Fruit fly (Drosophila melanogaster) whole organism, embryonic: Measurements from ENCODE around the gene CG17633.

ENCODE experiments used
- B-H1 ChIP-seq: fragments of 200-800 bp; sonication (Bioruptor generic); IDR thresholded peaks from 3 replicates; pipeline ENCODE4 v1.3.6; 2022; ENCODE audit warnings: missing biosample characterization, missing genetic modification characterization
- BtbVII ChIP-seq: fragments of 200-800 bp; sonication (Bioruptor generic); optimal IDR thresholded peaks from 3 replicates; lab custom pipeline; 2017; ENCODE audit warnings: missing biosample characterization, mild to moderate bottlenecking, missing genetic modification characterization
- CG10274 ChIP-seq: fragments of 200-800 bp; sonication (Bioruptor generic); optimal IDR thresholded peaks from 3 replicates; lab custom pipeline; 2017; ENCODE audit warnings: missing biosample characterization, mild to moderate bottlenecking, missing genetic modification characterization
- CG10565 ChIP-seq: fragments of 200-800 bp; sonication (Bioruptor generic); optimal IDR thresholded peaks from 3 replicates; lab custom pipeline; 2016; ENCODE audit warnings: missing biosample characterization, mild to moderate bottlenecking, missing genetic modification characterization
- CG10979 ChIP-seq: fragments of 200-800 bp; sonication (Bioruptor generic); optimal IDR thresholded peaks from 2 replicates; lab custom pipeline; 2018; ENCODE audit warnings: missing biosample characterization, mild to moderate bottlenecking, missing genetic modification characterization, moderate library complexity
- CG11696 ChIP-seq: fragments of 200-800 bp; sonication (Bioruptor generic); IDR thresholded peaks from 2 replicates; pipeline ENCODE4 v1.3.6; 2022; ENCODE audit warnings: missing biosample characterization, missing genetic modification characterization
- CG1233 ChIP-seq: fragments of 200-800 bp; sonication (Bioruptor generic); optimal IDR thresholded peaks from 4 replicates; lab custom pipeline; 2018; ENCODE audit warnings: missing biosample characterization, mild to moderate bottlenecking, missing genetic modification characterization
- CG14965 ChIP-seq: fragments of 200-800 bp; sonication (Bioruptor generic); optimal IDR thresholded peaks from 2 replicates; lab custom pipeline; 2016; ENCODE audit warnings: missing biosample characterization, missing genetic modification characterization, borderline replicate concordance
- CG1647 ChIP-seq: fragments of 200-800 bp; sonication (Bioruptor generic); optimal IDR thresholded peaks from 3 replicates; lab custom pipeline; 2016; ENCODE audit warnings: missing biosample characterization, missing genetic modification characterization
- CG16813 ChIP-seq: fragments of 200-800 bp; sonication (Bioruptor generic); IDR thresholded peaks from 3 replicates; pipeline ENCODE4 v1.3.6; 2022; ENCODE audit warnings: missing biosample characterization, missing genetic modification characterization; ENCODE audit not compliant: partially characterized antibody
- CG17186 ChIP-seq: fragments of 200-800 bp; sonication (Bioruptor generic); optimal IDR thresholded peaks from 3 replicates; lab custom pipeline; 2017; ENCODE audit warnings: missing biosample characterization, missing genetic modification reagents, missing genetic modification characterization
- CG17385 ChIP-seq: fragments of 200-800 bp; sonication (Bioruptor generic); optimal IDR thresholded peaks from 3 replicates; lab custom pipeline; 2018; ENCODE audit warnings: missing biosample characterization, mild to moderate bottlenecking, missing genetic modification characterization
- CG1792 ChIP-seq: fragments of 200-800 bp; sonication (Bioruptor generic); optimal IDR thresholded peaks from 2 replicates; lab custom pipeline; 2016; ENCODE audit warnings: missing biosample characterization, missing genetic modification characterization
- CG18476 ChIP-seq: fragments of 200-800 bp; sonication (Bioruptor generic); optimal IDR thresholded peaks from 2 replicates; lab custom pipeline; 2016; ENCODE audit warnings: missing biosample characterization, mild to moderate bottlenecking, missing genetic modification characterization
- CG2120 ChIP-seq: fragments of 200-800 bp; sonication (Bioruptor generic); optimal IDR thresholded peaks from 3 replicates; lab custom pipeline; 2016; ENCODE audit warnings: missing biosample characterization, missing genetic modification characterization
- CG2678 ChIP-seq: fragments of 200-800 bp; sonication (Bioruptor generic); optimal IDR thresholded peaks from 3 replicates; lab custom pipeline; 2019; ENCODE audit warnings: missing biosample characterization, mild to moderate bottlenecking, missing genetic modification characterization, moderate library complexity
- CG2889 ChIP-seq: fragments of 200-800 bp; sonication (Bioruptor generic); IDR thresholded peaks from 3 replicates; pipeline ENCODE4 v1.3.6; 2022; ENCODE audit warnings: missing biosample characterization, missing genetic modification characterization
- CG30020 ChIP-seq: fragments of 200-800 bp; optimal IDR thresholded peaks from 2 replicates; lab custom pipeline; 2019; ENCODE audit warnings: missing biosample characterization, mild to moderate bottlenecking, missing genetic modification characterization, moderate library complexity
- CG31388 ChIP-seq: fragments of 200-800 bp; sonication (Bioruptor generic); optimal IDR thresholded peaks from 2 replicates; lab custom pipeline; 2016; ENCODE audit warnings: missing biosample characterization, missing genetic modification characterization
- CG3163 ChIP-seq: fragments of 200-800 bp; sonication (Bioruptor generic); optimal IDR thresholded peaks from 3 replicates; lab custom pipeline; 2016; ENCODE audit warnings: missing biosample characterization, missing genetic modification characterization
- CG3407 ChIP-seq: fragments of 200-800 bp; sonication (Bioruptor generic); optimal IDR thresholded peaks from 2 replicates; lab custom pipeline; 2018; ENCODE audit warnings: missing biosample characterization, mild to moderate bottlenecking, missing genetic modification characterization
- CG3847 ChIP-seq: fragments of 200-800 bp; sonication (Bioruptor generic); IDR thresholded peaks from 2 replicates; pipeline ENCODE4 v1.3.6; 2022; ENCODE audit warnings: missing biosample characterization, missing genetic modification characterization
- CG4328 ChIP-seq: fragments of 200-800 bp; sonication (Bioruptor generic); optimal IDR thresholded peaks from 3 replicates; lab custom pipeline; 2017; ENCODE audit warnings: missing biosample characterization, missing genetic modification reagents, missing genetic modification characterization
- CG4404 ChIP-seq: fragments of 200-800 bp; sonication (Bioruptor generic); IDR thresholded peaks from 2 replicates; pipeline ENCODE4 v1.3.6; 2022; ENCODE audit warnings: missing biosample characterization, missing genetic modification characterization
- CG6654 ChIP-seq: fragments of 200-800 bp; sonication (Bioruptor generic); optimal IDR thresholded peaks from 2 replicates; lab custom pipeline; 2017; ENCODE audit warnings: missing biosample characterization, mild to moderate bottlenecking, missing genetic modification characterization
- CG6854 ChIP-seq: fragments of 200-800 bp; sonication (Bioruptor generic); optimal IDR thresholded peaks from 3 replicates; lab custom pipeline; 2017; ENCODE audit warnings: missing biosample characterization, mild to moderate bottlenecking, missing genetic modification characterization
- CG7745 ChIP-seq: fragments of 200-800 bp; sonication (Bioruptor generic); optimal IDR thresholded peaks from 2 replicates; lab custom pipeline; 2018; ENCODE audit warnings: missing biosample characterization, mild to moderate bottlenecking, missing genetic modification characterization, moderate library complexity
- CG9215 ChIP-seq: fragments of 200-800 bp; sonication (Bioruptor generic); IDR thresholded peaks from 2 replicates; pipeline ENCODE4 v1.3.6; 2022; ENCODE audit warnings: missing biosample characterization, missing genetic modification characterization
- Camta ChIP-seq: fragments of 200-800 bp; sonication (Bioruptor generic); optimal IDR thresholded peaks from 2 replicates; lab custom pipeline; 2016; ENCODE audit warnings: missing biosample characterization, missing genetic modification characterization
- CoRest ChIP-seq: fragments of 200-800 bp; sonication (Bioruptor generic); optimal IDR thresholded peaks from 3 replicates; lab custom pipeline; 2018; ENCODE audit warnings: missing biosample characterization, mild to moderate bottlenecking, missing genetic modification characterization, moderate library complexity
- Dad ChIP-seq: fragments of 200-800 bp; sonication (Bioruptor generic); optimal IDR thresholded peaks from 3 replicates; lab custom pipeline; 2016; ENCODE audit warnings: missing biosample characterization, missing genetic modification characterization
- E2f2 ChIP-seq: fragments of 200-800 bp; sonication (Bioruptor generic); IDR thresholded peaks from 2 replicates; pipeline ENCODE4 v1.3.6; 2022; ENCODE audit warnings: missing biosample characterization, missing genetic modification characterization
- HHEX ChIP-seq: fragments of 200-800 bp; sonication (Bioruptor generic); optimal IDR thresholded peaks from 3 replicates; lab custom pipeline; 2017; ENCODE audit warnings: missing biosample characterization, mild to moderate bottlenecking, missing genetic modification characterization, missing genetic modification reagents
- HLH3B ChIP-seq: fragments of 200-800 bp; sonication (Bioruptor generic); IDR thresholded peaks from 2 replicates; pipeline ENCODE4 v1.3.6; 2022; ENCODE audit warnings: missing biosample characterization, missing genetic modification characterization
- HLH4C ChIP-seq: fragments of 200-800 bp; sonication (Bioruptor generic); IDR thresholded peaks from 3 replicates; pipeline ENCODE4 v1.3.6; 2022; ENCODE audit warnings: missing biosample characterization, missing genetic modification characterization; ENCODE audit not compliant: partially characterized antibody
- Hand ChIP-seq: fragments of 200-800 bp; sonication (Bioruptor generic); optimal IDR thresholded peaks from 2 replicates; lab custom pipeline; 2017; ENCODE audit warnings: mild to moderate bottlenecking, missing biosample characterization, missing genetic modification reagents, missing genetic modification characterization
- Jarid2 ChIP-seq: fragments of 200-800 bp; sonication (Bioruptor generic); optimal IDR thresholded peaks from 3 replicates; lab custom pipeline; 2017; ENCODE audit warnings: mild to moderate bottlenecking, missing biosample characterization, missing genetic modification reagents, missing genetic modification characterization
- Ptx1 ChIP-seq: fragments of 200-800 bp; sonication (Bioruptor generic); IDR thresholded peaks from 2 replicates; pipeline ENCODE4 v1.3.6; 2022; ENCODE audit warnings: missing biosample characterization, missing genetic modification characterization
- Stat92E ChIP-seq, 3 experiments: fragments of >200 bp in 2 of 3; fragments of 200-800 bp in 1 of 3; sonication (Bioruptor generic) in 1 of 3; optimal IDR thresholded peaks; 2 replicates each; lab custom pipeline; 2017 to 2019; ENCODE audit warnings: missing biosample characterization in 3 of 3, missing genetic modification characterization in 3 of 3, mild to moderate bottlenecking in 1 of 3, moderate library complexity in 1 of 3
- ara ChIP-seq: fragments of 200-800 bp; sonication (Bioruptor generic); IDR thresholded peaks from 2 replicates; pipeline ENCODE4 v1.3.6; 2022; ENCODE audit warnings: missing biosample characterization, missing genetic modification characterization
- az2 ChIP-seq: fragments of 200-800 bp; sonication (Bioruptor generic); optimal IDR thresholded peaks from 3 replicates; lab custom pipeline; 2016; ENCODE audit warnings: missing biosample characterization, missing genetic modification characterization
- bigmax ChIP-seq: fragments of 200-800 bp; sonication (Bioruptor generic); optimal IDR thresholded peaks from 2 replicates; lab custom pipeline; 2018; ENCODE audit warnings: missing biosample characterization, mild to moderate bottlenecking, missing genetic modification characterization
- corto ChIP-seq: fragments of 200-800 bp; sonication (Bioruptor generic); optimal IDR thresholded peaks from 2 replicates; lab custom pipeline; 2016; ENCODE audit warnings: missing biosample characterization, mild to moderate bottlenecking, missing genetic modification characterization, moderate library complexity
- crc ChIP-seq: fragments of 200-800 bp; sonication (Bioruptor generic); optimal IDR thresholded peaks from 2 replicates; lab custom pipeline; 2016; ENCODE audit warnings: missing biosample characterization, missing genetic modification characterization
- esg ChIP-seq: fragments of 200-800 bp; sonication (Bioruptor generic); conservative IDR thresholded peaks from 2 replicates; pipeline ENCODE4 v1.3.6; 2022; ENCODE audit warnings: missing biosample characterization, missing genetic modification characterization
- her ChIP-seq: fragments of 200-800 bp; sonication (Bioruptor generic); optimal IDR thresholded peaks from 2 replicates; lab custom pipeline; 2016; ENCODE audit warnings: missing biosample characterization, missing genetic modification characterization
- mld ChIP-seq: fragments of 200-800 bp; sonication (Bioruptor generic); IDR thresholded peaks from 3 replicates; pipeline ENCODE4 v1.3.6; 2022; ENCODE audit warnings: missing biosample characterization, missing genetic modification characterization; ENCODE audit not compliant: partially characterized antibody
- nom ChIP-seq: fragments of 200-800 bp; sonication (Bioruptor generic); optimal IDR thresholded peaks from 2 replicates; lab custom pipeline; 2017; ENCODE audit warnings: missing biosample characterization, missing genetic modification characterization, mild to moderate bottlenecking, moderate library complexity, missing genetic modification reagents
- row ChIP-seq: fragments of 200-800 bp; sonication (Bioruptor generic); IDR thresholded peaks from 3 replicates; pipeline ENCODE4 v1.3.6; 2022; ENCODE audit warnings: missing biosample characterization, missing genetic modification characterization
- zf30C ChIP-seq: fragments of 200-800 bp; sonication (Bioruptor generic); optimal IDR thresholded peaks from 3 replicates; lab custom pipeline; 2018; ENCODE audit warnings: missing biosample characterization, mild to moderate bottlenecking, missing genetic modification characterization

CG17633 gene

DNA sequence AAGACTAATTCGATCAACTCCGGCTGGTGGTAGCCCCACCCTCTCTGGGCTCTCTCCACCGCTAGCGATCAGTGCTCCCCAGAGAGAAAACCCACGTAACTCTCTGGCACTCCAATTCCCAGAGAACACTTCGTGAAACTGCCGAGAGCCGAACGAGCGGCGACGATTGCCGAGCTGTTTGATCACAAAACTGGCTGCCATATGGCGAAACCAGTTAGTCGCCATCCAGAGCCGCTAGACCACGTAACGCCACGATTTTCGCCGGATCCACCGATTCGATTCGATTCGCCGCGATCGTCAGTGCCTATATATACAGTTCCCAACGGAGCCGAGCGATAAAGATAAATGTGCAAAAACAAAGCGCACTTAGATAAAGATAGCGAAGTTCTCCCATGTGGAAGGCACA, 13.3 kb downstream of the CG17633 start, which contains the start of gene IP3K1 (continued):
- TF ChIP-seq CG14965 (GFP tag; lab: Kevin White, UChicago) (no peak), CG3407 (GFP tag; lab: Kevin White, UChicago) (no peak), esg (GFP tag; lab: Robert Waterston, UW) (no peak), az2 (GFP tag; lab: Kevin White, UChicago) (no peak), her (peak; percentile 61), row (GFP tag; lab: Robert Waterston, UW) (no peak), Camta (no peak), zf30C (GFP tag; lab: Kevin White, UChicago) (no peak), CG16813 (GFP tag; lab: Robert Waterston, UW) (no peak), CG6654 (GFP tag; lab: Kevin White, UChicago) (no peak), HHEX (GFP tag; lab: Kevin White, UChicago) (peak; percentile 37), CG10274 (no peak), mld (peak; percentile 49; the same call in 1 of the 3 replicates), CG31388 (GFP tag; lab: Kevin White, UChicago) (no peak), Hand (peak; percentile 61), CG17385 (GFP tag; lab: Kevin White, UChicago) (peak; percentile 48), corto (GFP tag; lab: Kevin White, UChicago) (no peak), CG3163 (no peak), CG4404 (GFP tag; lab: Robert Waterston, UW) (no peak), CG2120 (peak; percentile 33), CG18476 (no peak), CG1792 (GFP tag; lab: Kevin White, UChicago) (no peak), CG2678 (tag; lab: Kevin White, UChicago) (peak; percentile 35), CG1647 (GFP tag; lab: Kevin White, UChicago) (no peak), B-H1 (GFP tag; lab: Robert Waterston, UW) (no peak), Stat92E (GFP tag; optimal IDR thresholded peaks at IDR 0.05; lab: Kevin White, UChicago) (peak in 1 of 3 experiments; percentile 65), CG17186 (GFP tag; lab: Kevin White, UChicago) (no peak), CG11696 (peak; percentile 29; the same call in 1 of the 2 replicates), CG3847 (GFP tag; lab: Robert Waterston, UW) (no peak), CG10565 (GFP tag; lab: Kevin White, UChicago) (no peak), CG4328 (GFP tag; lab: Kevin White, UChicago) (no peak), CG2889 (GFP tag; lab: Robert Waterston, UW) (no peak), HLH4C (GFP tag; lab: Robert Waterston, UW) (peak; percentile 35; the same call in 1 of the 3 replicates), BtbVII (peak; percentile 62), Dad (peak; percentile 26), CG6854 (GFP tag; lab: Kevin White, UChicago) (peak; percentile 0), CG30020 (no peak), nom (GFP tag; lab: Kevin White, UChicago) (peak; percentile 85), E2f2 (GFP tag; lab: Robert Waterston, UW) (peak; percentile 45; the same call in 1 of the 2 replicates), crc (GFP tag; lab: Kevin White, UChicago) (no peak), CoRest (tag; lab: Kevin White, UChicago) (no peak), bigmax (GFP tag; lab: Kevin White, UChicago) (no peak), CG1233 (no peak), Jarid2 (peak; percentile 99), CG7745 (tag; lab: Kevin White, UChicago) (no peak), ara (GFP tag; lab: Robert Waterston, UW) (no peak), Ptx1 (GFP tag; lab: Robert Waterston, UW) (0 out of 2 replicates have a peak, but pooled peaks have one; percentile 7), HLH3B (GFP tag; lab: Robert Waterston, UW) (peak; percentile 43; the same call in 1 of the 2 replicates), CG10979 (tag; lab: Kevin White, UChicago) (no peak), CG9215 (no peak)
